Fruit fly (Drosophila melanogaster): ENCODE measurements around the gene tey.

tey gene

DNA sequence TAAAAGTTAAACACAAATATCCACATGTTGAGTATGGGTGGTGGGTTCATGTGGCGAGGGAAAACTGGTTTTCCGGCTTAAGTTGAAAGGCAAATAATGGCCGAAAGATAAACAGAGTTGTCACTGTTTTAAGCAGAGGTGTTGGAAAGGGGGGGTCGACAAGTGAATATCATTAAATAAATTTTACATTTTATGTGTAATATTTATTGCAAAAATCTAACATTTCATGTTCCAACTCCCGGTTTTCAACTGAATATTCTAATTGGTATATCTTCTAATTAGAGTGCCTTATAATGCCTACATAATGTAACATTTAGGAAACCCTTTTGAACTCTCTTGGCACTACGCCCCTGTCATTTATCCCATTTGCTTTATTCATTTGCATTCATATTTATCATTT lies 8.0 kb downstream of the tey start (continued):
- TF ChIP-seq Hr78 (GFP tag; optimal IDR thresholded peaks at IDR 0.05) (peak in 1 of 2 experiments; percentile 53), Sox102F (GFP tag; optimal IDR thresholded peaks at IDR 0.05) (peak; percentile 66), inv (GFP tag; IDR thresholded peaks at IDR 0.05; ENCODE audit: partially characterized antibody) (no peak), Myb (GFP tag; optimal IDR thresholded peaks at IDR 0.05) (no peak), dysf (GFP tag; IDR thresholded peaks at IDR 0.05) (peak; percentile 72), sisA (GFP tag; IDR thresholded peaks at IDR 0.05) (peak; percentile 63), CG30020 (tag; optimal IDR thresholded peaks at IDR 0.05) (peak; percentile 13), sima (GFP tag; optimal IDR thresholded peaks at IDR 0.05) (no peak), CG4707 (GFP tag; optimal IDR thresholded peaks at IDR 0.05) (no peak), CG6683 (GFP tag; optimal IDR thresholded peaks at IDR 0.05) (no peak), CG15011 (GFP tag; optimal IDR thresholded peaks at IDR 0.05) (peak; percentile 3), CG11085 (GFP tag; IDR thresholded peaks at IDR 0.05) (no peak), trem (tag; optimal IDR thresholded peaks at IDR 0.05) (peak; percentile 29), tll (GFP tag; optimal IDR thresholded peaks at IDR 0.05) (no peak), CG12071 (GFP tag; optimal IDR thresholded peaks at IDR 0.05) (no peak), Dfd (GFP tag; optimal IDR thresholded peaks at IDR 0.05) (no peak), CG12236 (GFP tag; optimal IDR thresholded peaks at IDR 0.05) (peak; percentile 13), CG32772 (GFP tag; IDR thresholded peaks at IDR 0.05) (peak; percentile 22; the same call in 1 of the 2 replicates), CG8944 (GFP tag; optimal IDR thresholded peaks at IDR 0.05) (no peak), CG43689 (GFP tag; IDR thresholded peaks at IDR 0.05) (no peak), insv (GFP tag; optimal IDR thresholded peaks at IDR 0.05) (peak in 1 of 2 experiments; percentile 74), CG1792 (GFP tag; optimal IDR thresholded peaks at IDR 0.05) (no peak), CG3726 (GFP tag; IDR thresholded peaks at IDR 0.05) (no peak; the same call in 2 of the 3 replicates), E2f1 (GFP tag; IDR thresholded peaks at IDR 0.05) (no peak), hkb (optimal IDR thresholded peaks at IDR 0.05) (no peak), hkb (GFP tag; IDR thresholded peaks at IDR 0.05) (peak; percentile 53; the same call in 1 of the 2 replicates), dati (GFP tag; IDR thresholded peaks at IDR 0.05) (no peak), CG32532 (GFP tag; IDR thresholded peaks at IDR 0.05) (no peak; the same call in 1 of the 2 replicates), sd (tag; optimal IDR thresholded peaks at IDR 0.05) (no peak), maf-S (GFP tag; optimal IDR thresholded peaks at IDR 0.05) (no peak), CG7987 (GFP tag; optimal IDR thresholded peaks at IDR 0.05) (peak; percentile 27), CG6854 (GFP tag; optimal IDR thresholded peaks at IDR 0.05) (no peak), ttk (GFP tag; IDR thresholded peaks at IDR 0.05) (no peak), CG7839 (tag; optimal IDR thresholded peaks at IDR 0.05) (peak; percentile 68), NFAT (GFP tag; IDR thresholded peaks at IDR 0.05) (no peak), CG17385 (GFP tag; optimal IDR thresholded peaks at IDR 0.05) (peak; percentile 38), HLH54F (GFP tag; optimal IDR thresholded peaks at IDR 0.05) (no peak), CG31365 (tag; optimal IDR thresholded peaks at IDR 0.05) (peak; percentile 5), Dip2 (GFP tag; IDR thresholded peaks at IDR 0.05) (no peak), odd (GFP tag; optimal IDR thresholded peaks at IDR 0.05) (peak; percentile 36), CG18476 (GFP tag; optimal IDR thresholded peaks at IDR 0.05) (peak; percentile 5), Oli (tag; optimal IDR thresholded peaks at IDR 0.05) (peak; percentile 47), CG3847 (GFP tag; IDR thresholded peaks at IDR 0.05) (peak; percentile 54), corto (GFP tag; optimal IDR thresholded peaks at IDR 0.05) (no peak), CG4360 (GFP tag; IDR thresholded peaks at IDR 0.05) (peak; percentile 30; the same call in 1 of the 2 replicates), CG10147 (GFP tag; optimal IDR thresholded peaks at IDR 0.05) (peak; percentile 34), CG30431 (GFP tag; optimal IDR thresholded peaks at IDR 0.05) (no peak), Sin3A (optimal IDR thresholded peaks at IDR 0.05) (no peak), CG4730 (GFP tag; IDR thresholded peaks at IDR 0.05) (no peak), lab (GFP tag; optimal IDR thresholded peaks at IDR 0.05) (peak; percentile 49), Dref (GFP tag; IDR thresholded peaks at IDR 0.05) (no peak), NC2α (GFP tag; optimal IDR thresholded peaks at IDR 0.05) (no peak)
